Fruit fly (Drosophila melanogaster) whole organism, embryonic: ENCODE results near the gene jagn.

ENCODE experiments used
- B-H2 ChIP-seq: fragments of 200-800 bp; sonication (Bioruptor generic); optimal IDR thresholded peaks from 2 replicates; lab custom pipeline; 2018; ENCODE audit warnings: missing biosample characterization, mild to moderate bottlenecking, missing genetic modification characterization
- CG10267 ChIP-seq: fragments of 200-800 bp; sonication (Bioruptor generic); optimal IDR thresholded peaks from 2 replicates; lab custom pipeline; 2018; ENCODE audit warnings: missing biosample characterization, mild to moderate bottlenecking, missing genetic modification characterization, moderate library complexity
- CG11093 ChIP-seq: fragments of 200-800 bp; sonication (Bioruptor generic); IDR thresholded peaks from 3 replicates; pipeline ENCODE4 v1.3.6; 2022; ENCODE audit warnings: missing biosample characterization, missing genetic modification characterization
- CG12104 ChIP-seq: fragments of 200-800 bp; sonication (Bioruptor generic); optimal IDR thresholded peaks from 3 replicates; lab custom pipeline; 2016; ENCODE audit warnings: missing biosample characterization, missing genetic modification characterization
- CG13424 ChIP-seq: fragments of 200-800 bp; sonication (Bioruptor generic); optimal IDR thresholded peaks from 2 replicates; lab custom pipeline; 2019; ENCODE audit warnings: missing biosample characterization, mild to moderate bottlenecking, missing genetic modification characterization, moderate library complexity
- CG14667 ChIP-seq: fragments of 200-800 bp; sonication (Bioruptor generic); IDR thresholded peaks from 2 replicates; pipeline ENCODE4 v1.3.6; 2022; ENCODE audit warnings: missing biosample characterization, missing genetic modification characterization
- CG1603 ChIP-seq: fragments of 200-800 bp; sonication (Bioruptor generic); optimal IDR thresholded peaks from 2 replicates; lab custom pipeline; 2019; ENCODE audit warnings: missing biosample characterization, mild to moderate bottlenecking, missing genetic modification characterization, moderate library complexity
- CG17359 ChIP-seq: fragments of 200-800 bp; sonication (Bioruptor generic); optimal IDR thresholded peaks from 3 replicates; lab custom pipeline; 2018; ENCODE audit warnings: missing biosample characterization, mild to moderate bottlenecking, missing genetic modification characterization, moderate library complexity
- CG17568 ChIP-seq: fragments of 200-800 bp; sonication (Bioruptor generic); optimal IDR thresholded peaks from 2 replicates; lab custom pipeline; 2018; ENCODE audit warnings: missing biosample characterization, mild to moderate bottlenecking, missing genetic modification characterization, moderate library complexity
- CG18764 ChIP-seq: fragments of 200-800 bp; sonication (Bioruptor generic); optimal IDR thresholded peaks from 3 replicates; lab custom pipeline; 2016; ENCODE audit warnings: missing biosample characterization, missing genetic modification characterization
- CG2129 ChIP-seq: fragments of 200-800 bp; sonication (Bioruptor generic); IDR thresholded peaks from 2 replicates; pipeline ENCODE4 v1.3.6; 2022; ENCODE audit warnings: missing biosample characterization, missing genetic modification characterization; ENCODE audit not compliant: partially characterized antibody
- CG31388 ChIP-seq: fragments of 200-800 bp; sonication (Bioruptor generic); optimal IDR thresholded peaks from 2 replicates; lab custom pipeline; 2016; ENCODE audit warnings: missing biosample characterization, missing genetic modification characterization
- CG32772 ChIP-seq: fragments of 200-800 bp; sonication (Bioruptor generic); IDR thresholded peaks from 2 replicates; pipeline ENCODE4 v1.3.6; 2022; ENCODE audit warnings: missing biosample characterization, missing genetic modification characterization
- CG34224 ChIP-seq: fragments of 200-800 bp; sonication (Bioruptor generic); IDR thresholded peaks from 3 replicates; pipeline ENCODE4 v1.3.6; 2022; ENCODE audit warnings: missing biosample characterization, missing genetic modification characterization; ENCODE audit not compliant: partially characterized antibody
- CG7839 ChIP-seq: fragments of 200-800 bp; sonication (Bioruptor generic); optimal IDR thresholded peaks from 3 replicates; lab custom pipeline; 2018; ENCODE audit warnings: missing biosample characterization, mild to moderate bottlenecking, missing genetic modification characterization, moderate library complexity
- CG7928 ChIP-seq: fragments of 200-800 bp; sonication (Bioruptor generic); optimal IDR thresholded peaks from 2 replicates; lab custom pipeline; 2017; ENCODE audit warnings: missing biosample characterization, mild to moderate bottlenecking, missing genetic modification characterization
- CG8478 ChIP-seq: fragments of >200 bp; optimal IDR thresholded peaks from 2 replicates; lab custom pipeline; 2018
- CTCF ChIP-seq: fragments of 200-800 bp; sonication (Bioruptor generic); optimal IDR thresholded peaks from 2 replicates; lab custom pipeline; 2017; ENCODE audit warnings: missing biosample characterization, mild to moderate bottlenecking, missing genetic modification characterization, moderate library complexity
- ERR ChIP-seq: fragments of 200-800 bp; sonication (Bioruptor generic); optimal IDR thresholded peaks from 2 replicates; lab custom pipeline; 2016; ENCODE audit warnings: missing biosample characterization, missing genetic modification characterization
- GATAe ChIP-seq: fragments of 200-800 bp; sonication (Bioruptor generic); conservative IDR thresholded peaks from 2 replicates; pipeline ENCODE4 v1.3.6; 2022; ENCODE audit warnings: missing biosample characterization, missing genetic modification characterization
- Gug ChIP-seq: fragments of 200-800 bp; sonication (Bioruptor generic); IDR thresholded peaks from 4 replicates; pipeline ENCODE4 v1.3.6; 2022; ENCODE audit warnings: missing biosample characterization, missing genetic modification characterization
- H2.0 ChIP-seq: fragments of 200-800 bp; sonication (Bioruptor generic); IDR thresholded peaks from 2 replicates; pipeline ENCODE4 v1.3.6; 2022; ENCODE audit warnings: missing biosample characterization, missing genetic modification characterization
- HLH3B ChIP-seq: fragments of 200-800 bp; sonication (Bioruptor generic); IDR thresholded peaks from 2 replicates; pipeline ENCODE4 v1.3.6; 2022; ENCODE audit warnings: missing biosample characterization, missing genetic modification characterization
- HLH4C ChIP-seq: fragments of 200-800 bp; sonication (Bioruptor generic); IDR thresholded peaks from 3 replicates; pipeline ENCODE4 v1.3.6; 2022; ENCODE audit warnings: missing biosample characterization, missing genetic modification characterization; ENCODE audit not compliant: partially characterized antibody
- Hmr ChIP-seq: fragments of 200-800 bp; sonication (Bioruptor generic); optimal IDR thresholded peaks from 3 replicates; lab custom pipeline; 2017; ENCODE audit warnings: mild to moderate bottlenecking, missing biosample characterization, missing genetic modification reagents, missing genetic modification characterization
- Lhr ChIP-seq: fragments of 200-800 bp; sonication (Bioruptor generic); optimal IDR thresholded peaks from 3 replicates; lab custom pipeline; 2017; ENCODE audit warnings: mild to moderate bottlenecking, missing biosample characterization, missing genetic modification reagents, missing genetic modification characterization
- Mrtf ChIP-seq: fragments of 200-800 bp; sonication (Bioruptor generic); IDR thresholded peaks from 3 replicates; pipeline ENCODE4 v1.3.6; 2022; ENCODE audit warnings: missing biosample characterization, missing genetic modification characterization
- Nf-YA ChIP-seq: fragments of 200-800 bp; sonication (Bioruptor generic); IDR thresholded peaks from 2 replicates; pipeline ENCODE4 v1.3.6; 2022; ENCODE audit warnings: missing biosample characterization, missing genetic modification characterization
- NfI ChIP-seq: fragments of 200-800 bp; sonication (Bioruptor generic); optimal IDR thresholded peaks from 3 replicates; lab custom pipeline; 2018; ENCODE audit warnings: missing biosample characterization, mild to moderate bottlenecking, missing genetic modification characterization, moderate library complexity
- Ptx1 ChIP-seq: fragments of 200-800 bp; sonication (Bioruptor generic); IDR thresholded peaks from 2 replicates; pipeline ENCODE4 v1.3.6; 2022; ENCODE audit warnings: missing biosample characterization, missing genetic modification characterization
- Six4 ChIP-seq: fragments of 200-800 bp; sonication (Bioruptor generic); optimal IDR thresholded peaks from 2 replicates; lab custom pipeline; 2016; ENCODE audit warnings: missing biosample characterization, missing genetic modification characterization
- Sry-δ ChIP-seq: fragments of 200-800 bp; sonication (Bioruptor generic); optimal IDR thresholded peaks from 2 replicates; lab custom pipeline; 2016; ENCODE audit warnings: missing biosample characterization, missing genetic modification characterization
- Tbp ChIP-seq: fragments of >200 bp; optimal IDR thresholded peaks from 2 replicates; lab custom pipeline; 2018; ENCODE audit warnings: missing biosample characterization, missing genetic modification characterization
- ash1 ChIP-seq: fragments of 200-800 bp; sonication (Bioruptor generic); optimal IDR thresholded peaks from 2 replicates; lab custom pipeline; 2018; ENCODE audit warnings: missing biosample characterization, mild to moderate bottlenecking, missing genetic modification characterization
- dpn ChIP-seq, 2 experiments: fragments of 200-800 bp; sonication (Bioruptor generic); optimal IDR thresholded peaks; 3 replicates each; lab custom pipeline; 2016; ENCODE audit warnings: missing biosample characterization in 2 of 2, missing genetic modification characterization in 2 of 2
- esg ChIP-seq: fragments of 200-800 bp; sonication (Bioruptor generic); conservative IDR thresholded peaks from 2 replicates; pipeline ENCODE4 v1.3.6; 2022; ENCODE audit warnings: missing biosample characterization, missing genetic modification characterization
- fd102C ChIP-seq: fragments of 200-800 bp; sonication (Bioruptor generic); optimal IDR thresholded peaks from 2 replicates; lab custom pipeline; 2018; ENCODE audit warnings: missing biosample characterization, mild to moderate bottlenecking, missing genetic modification characterization, moderate library complexity
- gce ChIP-seq: fragments of 200-800 bp; sonication (Bioruptor generic); IDR thresholded peaks from 3 replicates; pipeline ENCODE4 v1.3.6; 2022; ENCODE audit warnings: missing biosample characterization, missing genetic modification characterization
- gsb ChIP-seq: fragments of 200-800 bp; sonication (Bioruptor generic); IDR thresholded peaks from 2 replicates; pipeline ENCODE4 v1.3.6; 2022; ENCODE audit warnings: missing biosample characterization, missing genetic modification characterization
- ham ChIP-seq: fragments of 200-800 bp; sonication (Bioruptor generic); IDR thresholded peaks from 2 replicates; pipeline ENCODE4 v1.3.6; 2022; ENCODE audit warnings: missing biosample characterization, missing genetic modification characterization
- kah ChIP-seq: fragments of 200-800 bp; sonication (Bioruptor generic); optimal IDR thresholded peaks from 2 replicates; lab custom pipeline; 2018; ENCODE audit warnings: missing biosample characterization, mild to moderate bottlenecking, missing genetic modification characterization
- mirr ChIP-seq: fragments of 200-800 bp; sonication (Bioruptor generic); optimal IDR thresholded peaks from 3 replicates; lab custom pipeline; 2018; ENCODE audit warnings: missing biosample characterization, mild to moderate bottlenecking, missing genetic modification characterization
- pfk ChIP-seq: fragments of 200-800 bp; sonication (Bioruptor generic); optimal IDR thresholded peaks from 2 replicates; lab custom pipeline; 2018; ENCODE audit warnings: missing biosample characterization, mild to moderate bottlenecking, missing genetic modification characterization, moderate library complexity
- pho ChIP-seq: fragments of 200-800 bp; sonication (Bioruptor generic); optimal IDR thresholded peaks from 2 replicates; lab custom pipeline; 2016; ENCODE audit warnings: missing biosample characterization, missing genetic modification characterization
- pzg ChIP-seq: fragments of 200-800 bp; sonication (Bioruptor generic); optimal IDR thresholded peaks from 3 replicates; lab custom pipeline; 2018; ENCODE audit warnings: missing biosample characterization, mild to moderate bottlenecking, missing genetic modification characterization, moderate library complexity
- repo ChIP-seq: fragments of 200-800 bp; sonication (Bioruptor generic); optimal IDR thresholded peaks from 2 replicates; lab custom pipeline; 2016; ENCODE audit warnings: missing biosample characterization, missing genetic modification characterization
- run ChIP-seq: fragments of 200-800 bp; sonication (Bioruptor generic); optimal IDR thresholded peaks from 3 replicates; lab custom pipeline; 2018; ENCODE audit warnings: missing biosample characterization, mild to moderate bottlenecking, missing genetic modification characterization
- slou ChIP-seq: fragments of 200-800 bp; sonication (Bioruptor generic); optimal IDR thresholded peaks from 3 replicates; lab custom pipeline; 2016; ENCODE audit warnings: missing biosample characterization, missing genetic modification characterization
- sr ChIP-seq: fragments of 200-800 bp; sonication (Bioruptor generic); IDR thresholded peaks from 3 replicates; pipeline ENCODE4 v1.3.6; 2022; ENCODE audit warnings: missing biosample characterization, missing genetic modification characterization

jagn gene

DNA sequence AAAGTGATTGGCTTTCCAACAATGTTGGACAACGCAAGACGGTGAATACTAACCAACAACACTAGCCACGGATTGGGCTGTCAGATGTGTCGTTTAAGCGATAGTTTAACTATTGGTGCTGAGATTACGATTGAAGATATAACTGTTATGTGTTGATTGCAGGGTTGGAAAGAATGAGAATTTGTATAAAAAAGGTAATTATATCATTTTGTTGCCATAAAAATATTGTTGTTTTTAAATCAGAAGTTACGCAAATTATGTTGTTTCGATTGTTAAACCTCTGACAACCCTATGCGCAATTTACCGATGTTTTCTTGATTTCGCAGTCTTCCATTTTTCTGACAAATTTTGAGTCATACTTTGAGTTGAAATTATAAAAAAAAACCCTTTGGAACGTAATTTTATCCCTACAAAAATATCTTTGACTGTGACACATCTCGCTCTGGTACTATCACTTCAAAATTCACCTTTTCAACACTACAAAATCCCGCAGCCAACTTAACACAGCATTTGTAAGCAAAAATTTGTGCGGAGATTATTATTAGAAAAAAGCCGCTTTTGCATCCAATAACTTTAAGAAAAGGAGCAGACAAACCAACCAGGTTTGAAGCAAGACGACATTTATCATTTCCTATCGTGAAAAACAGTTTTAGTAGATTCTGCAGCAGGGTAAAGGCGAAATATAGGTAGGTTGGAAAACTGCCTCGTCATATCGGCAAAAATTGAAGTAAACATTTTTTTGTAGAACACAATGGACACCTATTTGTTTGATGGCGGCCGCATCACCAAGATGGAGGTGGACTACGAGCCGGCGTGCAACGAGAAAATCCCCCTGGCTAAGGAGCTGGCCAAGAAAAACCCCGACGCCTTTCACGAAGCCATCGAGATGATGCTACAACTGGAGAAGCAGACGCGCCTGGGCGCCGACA lies 10.2 kb downstream of the jagn start, which contains the start of the genes Hat1 and Rpn5 (continued):
- TF ChIP-seq esg (GFP tag; lab: Robert Waterston, UW) (peak; percentile 61), Ptx1 (GFP tag; lab: Robert Waterston, UW) (peak; percentile 69), CG17568 (no peak), repo (GFP tag; lab: Kevin White, UChicago) (peak; percentile 76), CG1603 (tag; lab: Kevin White, UChicago) (peak; percentile 65), gsb (GFP tag; lab: Robert Waterston, UW) (no peak), kah (no peak), gce (GFP tag; lab: Robert Waterston, UW) (peak; percentile 49; the same call in 1 of the 3 replicates), Hmr (GFP tag; lab: Kevin White, UChicago) (peak; percentile 81), GATAe (GFP tag; lab: Robert Waterston, UW) (no peak), CG11093 (GFP tag; lab: Robert Waterston, UW) (peak; percentile 62; the same call in 1 of the 3 replicates), HLH4C (GFP tag; lab: Robert Waterston, UW) (peak; percentile 64), NfI (GFP tag; lab: Kevin White, UChicago) (peak; percentile 65), CTCF (GFP tag; lab: Kevin White, UChicago) (peak; percentile 2), pzg (peak; percentile 58), Tbp (GFP tag; lab: Kevin White, UChicago) (no peak), CG13424 (tag; lab: Kevin White, UChicago) (peak; percentile 71), CG10267 (peak; percentile 97), fd102C (GFP tag; lab: Kevin White, UChicago) (no peak), CG31388 (peak; percentile 56), ERR (GFP tag; lab: Kevin White, UChicago) (peak; percentile 78), H2.0 (GFP tag; lab: Robert Waterston, UW) (peak; percentile 59), pho (peak; percentile 95), CG7839 (tag; lab: Kevin White, UChicago) (peak; percentile 69), ash1 (GFP tag; lab: Kevin White, UChicago) (no peak), Sry-δ (GFP tag; lab: Kevin White, UChicago) (peak; percentile 85), slou (peak; percentile 69), CG12104 (GFP tag; lab: Kevin White, UChicago) (peak; percentile 69), Nf-YA (GFP tag; lab: Robert Waterston, UW) (no peak), CG2129 (GFP tag; lab: Robert Waterston, UW) (peak; percentile 52), B-H2 (GFP tag; lab: Kevin White, UChicago) (peak; percentile 31), Six4 (peak; percentile 74), dpn (GFP tag; optimal IDR thresholded peaks at IDR 0.05; lab: Kevin White, UChicago) (peak; percentile 89 to 94), Mrtf (GFP tag; lab: Robert Waterston, UW) (no peak), HLH3B (peak; percentile 6; the same call in 1 of the 2 replicates), Gug (peak; percentile 61; the same call in 3 of the 4 replicates), CG18764 (GFP tag; lab: Kevin White, UChicago) (peak; percentile 79), sr (no peak), CG14667 (GFP tag; lab: Robert Waterston, UW) (peak; percentile 33; the same call in 1 of the 2 replicates), CG34224 (peak; percentile 76), run (tag; lab: Kevin White, UChicago) (no peak), Lhr (peak; percentile 72), CG8478 (lab: Kevin White, UChicago) (no peak), CG17359 (peak; percentile 59), CG7928 (peak; percentile 45), ham (GFP tag; lab: Robert Waterston, UW) (0 out of 2 replicates have a peak, but pooled peaks have one; percentile 33), pfk (GFP tag; lab: Kevin White, UChicago) (no peak), mirr (GFP tag; lab: Kevin White, UChicago) (peak; percentile 23), CG32772 (peak; percentile 60)
